Worm (Caenorhabditis elegans): ENCODE measurements around the gene ccz-1.

- TF ChIP-seq ceh-88 (GFP tag; IDR thresholded peaks at IDR 0.05) (no peak), ztf-4 (tag; optimal IDR thresholded peaks at IDR 0.05) (no peak), unc-30 (tag; optimal IDR thresholded peaks at IDR 0.05) (no peak), nhr-77 (tag; optimal IDR thresholded peaks at IDR 0.05) (no peak), lir-3 (tag; optimal IDR thresholded peaks at IDR 0.05; ENCODE audit: poor library complexity) (no peak)
Measured at ce11 chrV:13681445-13681844, 2.8 kb downstream of the ccz-1 start.
